Fruit fly (Drosophila melanogaster): Measurements from ENCODE around the gene CG11262.

The CG11262 gene

dm6 chr3L:13022160-13022853 lies 27.4 kb downstream of the CG11262 start, which contains the start of gene Adk2 (continued):
- no peak for TF ChIP-seq D (optimal IDR thresholded peaks at IDR 0.05)
- no peak for TF ChIP-seq D (GFP tag; optimal IDR thresholded peaks at IDR 0.05)
- TF ChIP-seq CHES-1-like (GFP tag; optimal IDR thresholded peaks at IDR 0.05) = no peak
- TF ChIP-seq Fer1 (GFP tag; optimal IDR thresholded peaks at IDR 0.05) = no peak
- peak; percentile 11 for TF ChIP-seq Mes4 (GFP tag; optimal IDR thresholded peaks at IDR 0.05)
- peak; percentile 73 for TF ChIP-seq pzg (GFP tag; optimal IDR thresholded peaks at IDR 0.05)
- TF ChIP-seq Oaz (GFP tag; IDR thresholded peaks at IDR 0.05) = no peak
- TF ChIP-seq CG5245 (GFP tag; optimal IDR thresholded peaks at IDR 0.05) = no peak
- peak; percentile 18 for TF ChIP-seq gcm (GFP tag; optimal IDR thresholded peaks at IDR 0.05)
- peak; percentile 25 for TF ChIP-seq CG33213 (GFP tag; optimal IDR thresholded peaks at IDR 0.05)
- TF ChIP-seq gcm2 (GFP tag; optimal IDR thresholded peaks at IDR 0.05) = no peak
- TF ChIP-seq Sox102F (GFP tag; optimal IDR thresholded peaks at IDR 0.05) = no peak
- peak in 1 of 2 experiments; percentile 89 for TF ChIP-seq Pdp1 (GFP tag; optimal IDR thresholded peaks at IDR 0.05)
- TF ChIP-seq CG34376 (GFP tag; optimal IDR thresholded peaks at IDR 0.05) = no peak
- no peak for TF ChIP-seq CG16815 (GFP tag; optimal IDR thresholded peaks at IDR 0.05)
- peak; percentile 33 for TF ChIP-seq HHEX (GFP tag; optimal IDR thresholded peaks at IDR 0.05)
- TF ChIP-seq grau (tag; optimal IDR thresholded peaks at IDR 0.05) = no peak
- TF ChIP-seq dati (GFP tag; IDR thresholded peaks at IDR 0.05) = no peak
- TF ChIP-seq jing (GFP tag; optimal IDR thresholded peaks at IDR 0.05) = no peak
- no peak for TF ChIP-seq az2 (GFP tag; optimal IDR thresholded peaks at IDR 0.05)
- no peak for TF ChIP-seq pfk (GFP tag; optimal IDR thresholded peaks at IDR 0.05)
- TF ChIP-seq CG12236 (GFP tag; optimal IDR thresholded peaks at IDR 0.05) = no peak
- no peak for TF ChIP-seq cad (GFP tag; optimal IDR thresholded peaks at IDR 0.05)
- TF ChIP-seq mld (GFP tag; IDR thresholded peaks at IDR 0.05; ENCODE audit: partially characterized antibody) = no peak
- TF ChIP-seq CG8765 (GFP tag; IDR thresholded peaks at IDR 0.05) = no peak
- no peak for TF ChIP-seq CG9817 (tag; optimal IDR thresholded peaks at IDR 0.05)
- TF ChIP-seq ftz-f1 (GFP tag; optimal IDR thresholded peaks at IDR 0.05) = no peak
- peak; percentile 23; the same call in 1 of the 2 replicates for TF ChIP-seq sna (GFP tag; IDR thresholded peaks at IDR 0.05; ENCODE audit: partially characterized antibody)
- peak; percentile 67 for TF ChIP-seq CG15514 (GFP tag; optimal IDR thresholded peaks at IDR 0.05)
- peak; percentile 56 for TF ChIP-seq vvl (GFP tag; IDR thresholded peaks at IDR 0.05)
- peak; percentile 35 for TF ChIP-seq CG1792 (GFP tag; optimal IDR thresholded peaks at IDR 0.05)
- TF ChIP-seq Atf6 (GFP tag; IDR thresholded peaks at IDR 0.05) = no peak; the same call in 1 of the 2 replicates
- TF ChIP-seq zfh1 (GFP tag; IDR thresholded peaks at IDR 0.05) = peak; percentile 61; the same call in 2 of the 3 replicates
- no peak for TF ChIP-seq ham (GFP tag; IDR thresholded peaks at IDR 0.05)
- TF ChIP-seq CG12659 (GFP tag; optimal IDR thresholded peaks at IDR 0.05) = peak; percentile 5
- TF ChIP-seq CG2712 (tag; optimal IDR thresholded peaks at IDR 0.05) = no peak
- no peak for TF ChIP-seq CG6654 (GFP tag; optimal IDR thresholded peaks at IDR 0.05)
- no peak for TF ChIP-seq Dfd (GFP tag; optimal IDR thresholded peaks at IDR 0.05)
- TF ChIP-seq D19B (GFP tag; optimal IDR thresholded peaks at IDR 0.05) = no peak
- TF ChIP-seq tio (GFP tag; optimal IDR thresholded peaks at IDR 0.05) = no peak
- peak; percentile 34 for TF ChIP-seq CG7987 (GFP tag; optimal IDR thresholded peaks at IDR 0.05)
- TF ChIP-seq CG2202 (tag; optimal IDR thresholded peaks at IDR 0.05) = no peak
- TF ChIP-seq Chrac-16 (GFP tag; optimal IDR thresholded peaks at IDR 0.05) = no peak
- peak; percentile 75 for TF ChIP-seq CG9797 (GFP tag; optimal IDR thresholded peaks at IDR 0.05)
- TF ChIP-seq CG2678 (tag; optimal IDR thresholded peaks at IDR 0.05) = no peak
- TF ChIP-seq CG10654 (GFP tag; optimal IDR thresholded peaks at IDR 0.05) = no peak
- no peak for TF ChIP-seq chn (GFP tag; optimal IDR thresholded peaks at IDR 0.05)
- peak; percentile 24; the same call in 1 of the 2 replicates for TF ChIP-seq ttk (GFP tag; IDR thresholded peaks at IDR 0.05)
- no peak for TF ChIP-seq Dad (GFP tag; optimal IDR thresholded peaks at IDR 0.05)
- TF ChIP-seq dpn (GFP tag; optimal IDR thresholded peaks at IDR 0.05) = no peak

Measured in whole organism, embryonic.